Worm (Caenorhabditis elegans): Measurements from ENCODE around the gene mltn-11.

DNA sequence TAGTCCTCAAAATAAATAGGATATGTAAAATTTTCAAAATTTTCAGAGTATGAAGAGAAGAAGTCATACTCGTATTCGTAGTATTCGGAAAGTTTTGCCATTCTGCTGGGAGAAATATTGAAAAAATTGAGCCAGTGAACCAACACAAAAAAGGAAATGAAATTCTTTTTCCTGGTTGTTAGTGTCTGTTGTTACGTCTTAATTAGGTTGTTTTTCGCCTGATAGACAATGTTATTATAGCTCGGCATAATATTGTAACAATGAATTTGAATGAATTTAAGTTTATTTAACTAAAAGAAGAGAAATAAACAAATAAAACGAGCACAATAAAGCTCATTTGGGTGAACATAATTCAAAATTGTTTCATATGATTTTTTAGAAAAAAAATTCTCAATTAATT, 47.6 kb upstream of the mltn-11 start, which contains the start of gene srw-73:
- no peak for TF ChIP-seq him-1 (tag; optimal IDR thresholded peaks at IDR 0.05)
- no peak for TF ChIP-seq W03F9.2 (tag; optimal IDR thresholded peaks at IDR 0.05)

Measured in whole organism, L4/young adult.